Worm (Caenorhabditis elegans) whole organism, early embryonic: ENCODE measurements around the gene bcc-1.

Experiments
- B0310.2 ChIP-seq: sonication (generic microtip); optimal IDR thresholded peaks from 2 replicates; lab custom pipeline; 2016; ENCODE audit warnings: mild to moderate bottlenecking, missing genetic modification characterization, missing compliant biosample characterization
- ama-1 ChIP-seq: fragments of 150-350 bp; optimal IDR thresholded peaks from 2 replicates; lab custom pipeline; 2014
- ceh-13 ChIP-seq: fragments of 200-800 bp; sonication (Bioruptor generic); optimal IDR thresholded peaks from 2 replicates; lab custom pipeline; 2018; ENCODE audit warnings: mild to moderate bottlenecking, missing genetic modification characterization, missing compliant biosample characterization
- flt-1 ChIP-seq: fragments of 200-800 bp; sonication (Bioruptor generic); IDR thresholded peaks from 2 replicates; pipeline ENCODE4 v1.3.6; 2022; ENCODE audit warnings: missing genetic modification characterization, missing compliant biosample characterization
- hmg-4 ChIP-seq: fragments of 200-800 bp; sonication (Bioruptor generic); optimal IDR thresholded peaks from 2 replicates; lab custom pipeline; 2018; ENCODE audit warnings: mild to moderate bottlenecking, missing genetic modification characterization, missing compliant biosample characterization
- pes-1 ChIP-seq: fragments of 200-800 bp; sonication (Bioruptor generic); IDR thresholded peaks from 2 replicates; pipeline ENCODE4 v1.3.6; 2022; ENCODE audit warnings: missing genetic modification reagents, missing genetic modification characterization, missing compliant biosample characterization
- sea-1 ChIP-seq: fragments of 200-800 bp; sonication (Bioruptor generic); conservative IDR thresholded peaks from 2 replicates; pipeline ENCODE4 v1.3.6; 2022; ENCODE audit warnings: missing genetic modification characterization, missing compliant biosample characterization
- tbx-11 ChIP-seq: fragments of 200-800 bp; sonication (Bioruptor generic); IDR thresholded peaks from 2 replicates; pipeline ENCODE4 v1.3.6; 2022; ENCODE audit warnings: missing genetic modification characterization, missing compliant biosample characterization
- tbx-37 ChIP-seq: fragments of 200-800 bp; sonication (Bioruptor generic); conservative IDR thresholded peaks from 2 replicates; pipeline ENCODE4 v1.3.6; 2022; ENCODE audit warnings: missing genetic modification reagents, missing genetic modification characterization, missing compliant biosample characterization

ce11 chrIV:11119972-11120562, 27.7 kb upstream of the bcc-1 start:
- TF ChIP-seq tbx-11 (GFP tag; lab: Robert Waterston, UW), result 0 out of 2 replicates have a peak, but pooled peaks have one; percentile 51
- TF ChIP-seq ama-1 (lab: Kevin White, UChicago), result no peak
- TF ChIP-seq ceh-13 (GFP tag; lab: Kevin White, UChicago), result no peak
- no peak for TF ChIP-seq flt-1 (GFP tag; lab: Robert Waterston, UW)
- no peak for TF ChIP-seq B0310.2 (tag; lab: Kevin White, UChicago)
- TF ChIP-seq tbx-37 (GFP tag; lab: Robert Waterston, UW), result no peak
- TF ChIP-seq hmg-4 (GFP tag; lab: Kevin White, UChicago), result no peak
- TF ChIP-seq sea-1, result no peak
- TF ChIP-seq pes-1 (GFP tag; lab: Robert Waterston, UW), result no peak
